Worm (Caenorhabditis elegans) whole organism, midembryonic: ENCODE results near the gene lgc-33.

ENCODE experiments used
- T22C8.4 ChIP-seq: fragments of 200-800 bp; sonication (Bioruptor generic); IDR thresholded peaks from 2 replicates; pipeline ENCODE4 v1.3.6; 2022; ENCODE audit warnings: missing genetic modification characterization, missing compliant biosample characterization
- klf-2 ChIP-seq: fragments of 200-800 bp; sonication (Bioruptor generic); conservative IDR thresholded peaks from 2 replicates; pipeline ENCODE4 v1.3.6; 2022; ENCODE audit warnings: missing genetic modification reagents, missing genetic modification characterization, missing compliant biosample characterization

DNA sequence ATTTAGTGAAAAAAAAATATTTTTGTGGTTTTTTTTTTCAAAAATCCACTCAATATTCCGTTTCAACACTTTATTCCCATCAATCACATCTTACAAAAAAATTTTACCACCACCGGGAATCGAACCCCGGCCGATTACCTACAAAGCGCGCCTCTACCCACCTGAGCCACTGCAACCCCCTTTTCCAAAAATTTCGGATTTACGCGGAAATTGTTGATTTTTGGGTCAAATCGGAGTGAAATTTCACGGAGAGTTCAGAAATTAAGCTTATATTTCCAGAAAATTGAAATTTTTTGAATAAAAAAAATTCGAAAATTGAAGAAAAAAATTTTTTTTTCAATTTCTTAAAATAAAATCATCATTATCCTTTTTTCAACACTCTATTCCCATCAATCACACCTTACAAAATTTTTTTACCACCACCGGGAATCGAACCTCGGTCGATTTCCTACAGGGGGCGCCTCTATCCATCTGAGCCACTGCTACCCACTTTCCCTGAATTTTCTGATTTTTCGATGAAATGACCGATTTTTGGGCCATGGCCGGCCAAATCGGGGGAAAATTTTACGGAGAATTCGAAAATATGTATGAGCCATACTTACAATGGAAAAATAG is 28.0 kb downstream of the lgc-33 start:
- TF ChIP-seq T22C8.4 (GFP tag; lab: Robert Waterston, UW) (no peak), klf-2 (GFP tag; lab: Robert Waterston, UW) (no peak)
